Worm (Caenorhabditis elegans): ENCODE data around the gene prmt-4.

The prmt-4 gene

ce11 chrIV:605431-605830, 2.0 kb upstream of the prmt-4 start:
- TF ChIP-seq ceh-8 (GFP tag; optimal IDR thresholded peaks at IDR 0.05) (peak; percentile 91), aly-2 (tag; optimal IDR thresholded peaks at IDR 0.05) (no peak)

ce11 chrIV:604817-605216, 1.4 kb upstream of the prmt-4 start:
- no peak for TF ChIP-seq C16A3.4 (tag; optimal IDR thresholded peaks at IDR 0.05)
- no peak for TF ChIP-seq lin-14 (GFP tag; optimal IDR thresholded peaks at IDR 0.05)
- no peak for TF ChIP-seq fkh-4 (tag; optimal IDR thresholded peaks at IDR 0.05; ENCODE audit: borderline replicate concordance)
- no peak for TF ChIP-seq egl-27 (tag; optimal IDR thresholded peaks at IDR 0.05)
- no peak for TF ChIP-seq C04F5.9 (tag; optimal IDR thresholded peaks at IDR 0.05)
- no peak for TF ChIP-seq aly-2 (tag; optimal IDR thresholded peaks at IDR 0.05)
- TF ChIP-seq snu-23 (GFP tag; optimal IDR thresholded peaks at IDR 0.05): no peak
- no peak for TF ChIP-seq mef-2 (tag; optimal IDR thresholded peaks at IDR 0.05)
- TF ChIP-seq egl-13 (tag; optimal IDR thresholded peaks at IDR 0.05): no peak
- TF ChIP-seq nhr-90 (tag; optimal IDR thresholded peaks at IDR 0.05; ENCODE audit: poor library complexity): no peak
- TF ChIP-seq nhr-47 (tag; optimal IDR thresholded peaks at IDR 0.05): no peak
- no peak for TF ChIP-seq lin-35 (GFP tag; optimal IDR thresholded peaks at IDR 0.05)

ce11 chrIV:604144-604543, 701 bp upstream of the prmt-4 start, which contains the start of gene col-102:
TSS of gene col-102 (plus strand) at chrIV:604444.
- no peak for TF ChIP-seq pax-3 (tag; optimal IDR thresholded peaks at IDR 0.05)
- TF ChIP-seq snpc-4 (tag; optimal IDR thresholded peaks at IDR 0.05): no peak
- no peak for TF ChIP-seq tbx-2 (tag; optimal IDR thresholded peaks at IDR 0.05)
- TF ChIP-seq unc-130 (tag; optimal IDR thresholded peaks at IDR 0.05): no peak
- TF ChIP-seq nhr-237 (tag; optimal IDR thresholded peaks at IDR 0.05): no peak
- no peak for TF ChIP-seq hpl-2 (GFP tag; optimal IDR thresholded peaks at IDR 0.05)
- TF ChIP-seq grh-1 (GFP tag; IDR thresholded peaks at IDR 0.05): no peak
- TF ChIP-seq mep-1 (tag; optimal IDR thresholded peaks at IDR 0.05): no peak
- no peak for TF ChIP-seq ets-5 (GFP tag; IDR thresholded peaks at IDR 0.05)
- TF ChIP-seq nhr-47 (tag; optimal IDR thresholded peaks at IDR 0.05): no peak
- no peak for TF ChIP-seq fkh-8 (tag; optimal IDR thresholded peaks at IDR 0.05)
- TF ChIP-seq ceh-63 (GFP tag; optimal IDR thresholded peaks at IDR 0.05): no peak
- no peak for TF ChIP-seq unc-30 (tag; optimal IDR thresholded peaks at IDR 0.05)
- TF ChIP-seq xbp-1 (tag; optimal IDR thresholded peaks at IDR 0.05): no peak
- TF ChIP-seq nhr-19 (GFP tag; conservative IDR thresholded peaks at IDR 0.05): no peak

- no peak for TF ChIP-seq nhr-47 (tag; optimal IDR thresholded peaks at IDR 0.05)
- no peak for TF ChIP-seq nhr-90 (tag; optimal IDR thresholded peaks at IDR 0.05; ENCODE audit: poor library complexity)
- TF ChIP-seq nhr-28 (tag; optimal IDR thresholded peaks at IDR 0.05): no peak
- no peak for TF ChIP-seq C04F5.9 (tag; optimal IDR thresholded peaks at IDR 0.05)
- TF ChIP-seq unc-62 (GFP tag; optimal IDR thresholded peaks at IDR 0.05): no peak
Observed at ce11 chrIV:601595-601994, 1.8 kb downstream of the prmt-4 start, which contains the start of gene srt-59. TSS of gene srt-59 (minus strand) at chrIV:601695.

- TF ChIP-seq ceh-88 (GFP tag; IDR thresholded peaks at IDR 0.05): no peak
- no peak for TF ChIP-seq tlp-1 (tag; optimal IDR thresholded peaks at IDR 0.05)
- no peak for TF ChIP-seq pag-3 (tag; optimal IDR thresholded peaks at IDR 0.05; ENCODE audit: borderline replicate concordance, insufficient read depth)
- no peak for TF ChIP-seq C16A3.4 (tag; optimal IDR thresholded peaks at IDR 0.05)
- no peak for TF ChIP-seq hpl-2 (GFP tag; optimal IDR thresholded peaks at IDR 0.05)
- no peak for TF ChIP-seq lsy-2 (tag; optimal IDR thresholded peaks at IDR 0.05)
- no peak for TF ChIP-seq dpl-1 (GFP tag; optimal IDR thresholded peaks at IDR 0.05)
- TF ChIP-seq nhr-12 (tag; optimal IDR thresholded peaks at IDR 0.05): no peak
- no peak for TF ChIP-seq egl-27 (tag; optimal IDR thresholded peaks at IDR 0.05)
- no peak for TF ChIP-seq isw-1 (GFP tag; IDR thresholded peaks at IDR 0.05)
- TF ChIP-seq nhr-76 (tag; optimal IDR thresholded peaks at IDR 0.05): no peak
- no peak for TF ChIP-seq ceh-82 (tag; optimal IDR thresholded peaks at IDR 0.05)
- no peak for TF ChIP-seq unc-30 (tag; optimal IDR thresholded peaks at IDR 0.05)
- TF ChIP-seq zag-1 (tag; optimal IDR thresholded peaks at IDR 0.05): no peak
- TF ChIP-seq hlh-4 (tag; optimal IDR thresholded peaks at IDR 0.05): no peak
- no peak for TF ChIP-seq mef-2 (tag; optimal IDR thresholded peaks at IDR 0.05)
- no peak for TF ChIP-seq lir-3 (tag; optimal IDR thresholded peaks at IDR 0.05; ENCODE audit: poor library complexity)
- TF ChIP-seq fkh-8 (tag; optimal IDR thresholded peaks at IDR 0.05): no peak
- TF ChIP-seq elt-2 (tag; optimal IDR thresholded peaks at IDR 0.05): no peak
Observed at ce11 chrIV:596292-596952, 7.0 kb downstream of the prmt-4 start, which contains the start of the genes C18H7.7 and C18H7.11. TSS of gene C18H7.7 (minus strand) at chrIV:596392. TSS of gene C18H7.11 (plus strand) at chrIV:596902.

Data from whole organism, L1 larva.